Fruit fly (Drosophila melanogaster) whole organism, pupa: ENCODE results near the gene CG33003.
A peak's percentile ranks its signal among the peaks of the same experiment; 100 is the strongest.

Experiments
- CG12605 ChIP-seq: fragments of 200-800 bp; sonication (Bioruptor generic); IDR thresholded peaks from 2 replicates; pipeline ENCODE4 v1.3.6; 2022; ENCODE audit warnings: missing biosample characterization, missing genetic modification characterization
- CG14655 ChIP-seq: fragments of 200-800 bp; sonication (Bioruptor generic); optimal IDR thresholded peaks from 3 replicates; lab custom pipeline; 2017; ENCODE audit warnings: mild to moderate bottlenecking, missing biosample characterization, missing genetic modification reagents, missing genetic modification characterization
- CG15710 ChIP-seq: fragments of 200-800 bp; sonication (Bioruptor generic); optimal IDR thresholded peaks from 2 replicates; lab custom pipeline; 2018; ENCODE audit warnings: missing biosample characterization, mild to moderate bottlenecking, missing genetic modification characterization, moderate library complexity
- CG32121 ChIP-seq: fragments of 200-800 bp; sonication (Bioruptor generic); IDR thresholded peaks from 2 replicates; pipeline ENCODE4 v1.3.6; 2022; ENCODE audit warnings: missing biosample characterization, missing genetic modification characterization
- CG34367 ChIP-seq: fragments of 200-800 bp; sonication (Bioruptor generic); optimal IDR thresholded peaks from 2 replicates; lab custom pipeline; 2018; ENCODE audit warnings: missing biosample characterization, mild to moderate bottlenecking, missing genetic modification characterization
- CG4496 ChIP-seq: fragments of 200-800 bp; sonication (Bioruptor generic); IDR thresholded peaks from 3 replicates; pipeline ENCODE4 v1.3.6; 2022; ENCODE audit warnings: missing biosample characterization, missing genetic modification characterization
- CG9948 ChIP-seq: fragments of 200-800 bp; sonication (Bioruptor generic); optimal IDR thresholded peaks from 2 replicates; lab custom pipeline; 2018; ENCODE audit warnings: missing biosample characterization, mild to moderate bottlenecking, missing genetic modification characterization, moderate library complexity
- D1 ChIP-seq: fragments of 200-800 bp; sonication (Bioruptor generic); optimal IDR thresholded peaks from 2 replicates; lab custom pipeline; 2018; ENCODE audit warnings: missing biosample characterization, mild to moderate bottlenecking, missing genetic modification characterization, moderate library complexity
- EcR ChIP-seq: fragments of 200-800 bp; sonication (Bioruptor generic); optimal IDR thresholded peaks from 3 replicates; lab custom pipeline; 2019; ENCODE audit warnings: missing biosample characterization, missing genetic modification characterization, mild to moderate bottlenecking, moderate library complexity, missing genetic modification reagents
- Pif1A ChIP-seq: fragments of 200-800 bp; sonication (Bioruptor generic); optimal IDR thresholded peaks from 3 replicates; lab custom pipeline; 2016; ENCODE audit warnings: missing biosample characterization, missing genetic modification characterization
- fd96Ca ChIP-seq: fragments of 200-800 bp; sonication (Bioruptor generic); IDR thresholded peaks from 3 replicates; pipeline ENCODE4 v1.3.6; 2022; ENCODE audit warnings: missing biosample characterization, missing genetic modification characterization
- gl ChIP-seq: fragments of 200-800 bp; sonication (Bioruptor generic); optimal IDR thresholded peaks from 2 replicates; lab custom pipeline; 2018; ENCODE audit warnings: missing biosample characterization, mild to moderate bottlenecking, missing genetic modification characterization
- rn ChIP-seq: fragments of 200-800 bp; sonication (Bioruptor generic); IDR thresholded peaks from 2 replicates; pipeline ENCODE4 v1.3.6; 2022; ENCODE audit warnings: missing biosample characterization, missing genetic modification characterization

DNA sequence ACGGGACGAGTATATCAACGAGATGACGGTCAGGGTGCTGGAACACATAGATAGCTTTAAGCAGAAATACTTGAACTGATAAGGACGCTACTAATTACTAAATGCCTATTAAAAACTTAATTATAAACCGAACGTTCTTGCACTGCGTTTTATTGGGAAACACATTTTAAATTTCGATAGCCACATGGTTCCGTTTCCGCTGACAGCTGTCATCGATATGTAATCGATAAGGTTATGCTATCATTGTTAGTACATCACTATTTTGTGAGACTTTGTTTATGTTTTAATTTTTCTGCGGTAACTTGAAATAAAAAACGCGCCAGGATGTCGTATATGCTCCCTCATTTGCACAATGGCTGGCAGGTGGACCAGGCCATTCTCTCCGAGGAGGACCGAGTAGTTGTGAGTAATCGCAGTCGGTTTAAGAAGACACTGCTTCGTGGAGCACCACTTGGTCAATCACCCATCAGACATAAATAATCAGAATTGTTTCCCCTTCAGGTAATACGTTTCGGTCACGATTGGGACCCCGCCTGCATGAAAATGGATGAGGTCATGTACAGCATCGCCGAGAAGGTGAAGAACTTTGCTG, 2.4 kb downstream of the CG33003 start, which contains the start of gene Dim1:
- TF ChIP-seq CG4496 (peak; percentile 57; the same call in 2 of the 3 replicates), EcR (GFP tag; lab: Kevin White, UChicago) (no peak), gl (tag; lab: Kevin White, UChicago) (no peak), CG32121 (GFP tag; lab: Robert Waterston, UW) (no peak), D1 (tag; lab: Kevin White, UChicago) (no peak), CG14655 (no peak), CG34367 (no peak), fd96Ca (GFP tag; lab: Robert Waterston, UW) (no peak), CG15710 (no peak), CG12605 (peak; percentile 37; the same call in 1 of the 2 replicates), rn (GFP tag; lab: Robert Waterston, UW) (no peak), Pif1A (GFP tag; lab: Kevin White, UChicago) (no peak), CG9948 (no peak)
